Worm (Caenorhabditis elegans) whole organism, L3 larva: ENCODE data around the gene T25B9.2.

ENCODE experiments used
- R02D3.7 ChIP-seq: fragments of 150-350 bp; optimal IDR thresholded peaks from 2 replicates; lab custom pipeline; 2014; ENCODE audit warnings: missing biosample characterization, missing genetic modification characterization
- ZK546.5 ChIP-seq: sonication (generic microtip); optimal IDR thresholded peaks from 2 replicates; lab custom pipeline; 2017; ENCODE audit warnings: missing biosample characterization, missing genetic modification characterization
- ama-1 ChIP-seq: fragments of 150-350 bp; optimal IDR thresholded peaks from 2 replicates; lab custom pipeline; 2018
- ceh-16 ChIP-seq: sonication (generic microtip); optimal IDR thresholded peaks from 2 replicates; lab custom pipeline; 2017; ENCODE audit warnings: missing biosample characterization, missing genetic modification characterization
- ceh-28 ChIP-seq: fragments of 150-350 bp; optimal IDR thresholded peaks from 2 replicates; lab custom pipeline; 2014; ENCODE audit warnings: missing biosample characterization, missing genetic modification reagents, missing genetic modification characterization
- ceh-82 ChIP-seq: fragments of 150-350 bp; optimal IDR thresholded peaks from 2 replicates; lab custom pipeline; 2014; ENCODE audit warnings: missing biosample characterization, missing genetic modification characterization
- ceh-9 ChIP-seq: sonication (generic microtip); optimal IDR thresholded peaks from 2 replicates; lab custom pipeline; 2018; ENCODE audit warnings: missing biosample characterization, missing genetic modification characterization
- daf-12 ChIP-seq: fragments of 150-350 bp; optimal IDR thresholded peaks from 2 replicates; lab custom pipeline; 2014; ENCODE audit warnings: missing biosample characterization, missing genetic modification reagents, missing genetic modification characterization
- egl-27 ChIP-seq: sonication (generic microtip); optimal IDR thresholded peaks from 4 replicates; lab custom pipeline; 2017; ENCODE audit warnings: missing biosample characterization, missing genetic modification reagents, missing genetic modification characterization
- egl-5 ChIP-seq: fragments of 150-350 bp; optimal IDR thresholded peaks from 2 replicates; lab custom pipeline; 2017; ENCODE audit warnings: missing biosample characterization, missing genetic modification reagents, missing genetic modification characterization, inconsistent platforms
- elt-1 ChIP-seq: fragments of 150-350 bp; optimal IDR thresholded peaks from 2 replicates; lab custom pipeline; 2014; ENCODE audit warnings: missing biosample characterization, missing genetic modification characterization
- elt-2 ChIP-seq: sonication (generic microtip); optimal IDR thresholded peaks from 2 replicates; lab custom pipeline; 2016; ENCODE audit warnings: missing genetic modification reagents, mild to moderate bottlenecking, missing genetic modification characterization, missing compliant biosample characterization
- eor-1 ChIP-seq, 2 experiments: fragments of 150-350 bp; optimal IDR thresholded peaks; 2 replicates each; lab custom pipeline; 2014 to 2018; ENCODE audit warnings: missing biosample characterization in 2 of 2, missing genetic modification characterization in 2 of 2
- fkh-2 ChIP-seq: fragments of 150-350 bp; optimal IDR thresholded peaks from 2 replicates; lab custom pipeline; 2014; ENCODE audit warnings: missing biosample characterization, missing genetic modification reagents, missing genetic modification characterization
- hmg-11 ChIP-seq: sonication (generic microtip); optimal IDR thresholded peaks from 2 replicates; lab custom pipeline; 2016; ENCODE audit warnings: missing genetic modification characterization, missing compliant biosample characterization
- jun-1 ChIP-seq: fragments of 150-350 bp; optimal IDR thresholded peaks from 2 replicates; lab custom pipeline; 2014; ENCODE audit warnings: missing biosample characterization, missing genetic modification reagents, missing genetic modification characterization
- lin-15B ChIP-seq: fragments of 150-350 bp; optimal IDR thresholded peaks from 2 replicates; lab custom pipeline; 2014; ENCODE audit warnings: missing biosample characterization, missing genetic modification characterization
- lin-39 ChIP-seq: fragments of 150-350 bp; optimal IDR thresholded peaks from 2 replicates; lab custom pipeline; 2018; ENCODE audit warnings: missing biosample characterization, missing genetic modification reagents, missing genetic modification characterization
- lsy-12 ChIP-seq: sonication (generic microtip); optimal IDR thresholded peaks from 2 replicates; lab custom pipeline; 2016; ENCODE audit warnings: mild to moderate bottlenecking, missing genetic modification characterization, missing compliant biosample characterization
- mml-1 ChIP-seq: fragments of 150-350 bp; sonication (generic microtip); optimal IDR thresholded peaks from 3 replicates; lab custom pipeline; 2014; ENCODE audit warnings: missing biosample characterization, missing genetic modification characterization
- nhr-11 ChIP-seq: fragments of 150-350 bp; optimal IDR thresholded peaks from 2 replicates; lab custom pipeline; 2014; ENCODE audit warnings: missing biosample characterization, missing genetic modification characterization
- nhr-12 ChIP-seq: fragments of 150-350 bp; optimal IDR thresholded peaks from 2 replicates; lab custom pipeline; 2014; ENCODE audit warnings: missing biosample characterization, missing genetic modification characterization
- nhr-23 ChIP-seq: fragments of 150-350 bp; optimal IDR thresholded peaks from 2 replicates; lab custom pipeline; 2014; ENCODE audit warnings: missing biosample characterization, missing genetic modification reagents, missing genetic modification characterization
- nhr-25 ChIP-seq: sonication (generic microtip); optimal IDR thresholded peaks from 2 replicates; lab custom pipeline; 2017; ENCODE audit warnings: missing biosample characterization, missing genetic modification characterization
- nhr-28 ChIP-seq: fragments of 150-350 bp; optimal IDR thresholded peaks from 2 replicates; lab custom pipeline; 2014; ENCODE audit warnings: missing biosample characterization, missing genetic modification characterization
- nhr-43 ChIP-seq: sonication (generic microtip); optimal IDR thresholded peaks from 2 replicates; lab custom pipeline; 2016; ENCODE audit warnings: mild to moderate bottlenecking, missing genetic modification characterization, missing compliant biosample characterization; ENCODE audit not compliant: poor library complexity, severe bottlenecking
- nhr-67 ChIP-seq: fragments of 150-350 bp; optimal IDR thresholded peaks from 2 replicates; lab custom pipeline; 2014; ENCODE audit warnings: missing biosample characterization, missing genetic modification characterization
- nhr-77 ChIP-seq: fragments of 150-350 bp; optimal IDR thresholded peaks from 2 replicates; lab custom pipeline; 2014; ENCODE audit warnings: missing biosample characterization, missing genetic modification characterization
- pha-4 ChIP-seq: fragments of 150-350 bp; optimal IDR thresholded peaks from 2 replicates; lab custom pipeline; 2014; ENCODE audit warnings: missing biosample characterization, missing genetic modification reagents, missing genetic modification characterization
- pqm-1 ChIP-seq: fragments of 150-350 bp; optimal IDR thresholded peaks from 2 replicates; lab custom pipeline; 2017; ENCODE audit warnings: missing biosample characterization, missing genetic modification characterization, inconsistent platforms
- sea-2 ChIP-seq: fragments of 150-350 bp; sonication (generic microtip); optimal IDR thresholded peaks from 4 replicates; lab custom pipeline; 2014; ENCODE audit warnings: missing biosample characterization, missing genetic modification reagents, missing genetic modification characterization
- snpc-4 ChIP-seq: fragments of 150-350 bp; optimal IDR thresholded peaks from 2 replicates; lab custom pipeline; 2014; ENCODE audit warnings: missing biosample characterization, missing genetic modification characterization
- tbx-2 ChIP-seq: sonication (generic microtip); optimal IDR thresholded peaks from 2 replicates; lab custom pipeline; 2016; ENCODE audit warnings: mild to moderate bottlenecking, missing genetic modification characterization, missing compliant biosample characterization
- unc-39 ChIP-seq: sonication (generic microtip); optimal IDR thresholded peaks from 4 replicates; lab custom pipeline; 2017; ENCODE audit warnings: missing biosample characterization, missing genetic modification characterization
- unc-62 ChIP-seq: fragments of 150-350 bp; sonication (generic microtip); optimal IDR thresholded peaks from 4 replicates; lab custom pipeline; 2014; ENCODE audit warnings: missing biosample characterization, missing genetic modification reagents, missing genetic modification characterization
- zag-1 ChIP-seq: fragments of 150-350 bp; optimal IDR thresholded peaks from 2 replicates; lab custom pipeline; 2014; ENCODE audit warnings: missing biosample characterization, missing genetic modification characterization
- ztf-11 ChIP-seq: fragments of 150-350 bp; optimal IDR thresholded peaks from 2 replicates; lab custom pipeline; 2014; ENCODE audit warnings: missing biosample characterization, missing genetic modification characterization
- ztf-4 ChIP-seq: fragments of 150-350 bp; optimal IDR thresholded peaks from 2 replicates; lab custom pipeline; 2014; ENCODE audit warnings: missing biosample characterization, missing genetic modification characterization

The T25B9.2 gene

DNA sequence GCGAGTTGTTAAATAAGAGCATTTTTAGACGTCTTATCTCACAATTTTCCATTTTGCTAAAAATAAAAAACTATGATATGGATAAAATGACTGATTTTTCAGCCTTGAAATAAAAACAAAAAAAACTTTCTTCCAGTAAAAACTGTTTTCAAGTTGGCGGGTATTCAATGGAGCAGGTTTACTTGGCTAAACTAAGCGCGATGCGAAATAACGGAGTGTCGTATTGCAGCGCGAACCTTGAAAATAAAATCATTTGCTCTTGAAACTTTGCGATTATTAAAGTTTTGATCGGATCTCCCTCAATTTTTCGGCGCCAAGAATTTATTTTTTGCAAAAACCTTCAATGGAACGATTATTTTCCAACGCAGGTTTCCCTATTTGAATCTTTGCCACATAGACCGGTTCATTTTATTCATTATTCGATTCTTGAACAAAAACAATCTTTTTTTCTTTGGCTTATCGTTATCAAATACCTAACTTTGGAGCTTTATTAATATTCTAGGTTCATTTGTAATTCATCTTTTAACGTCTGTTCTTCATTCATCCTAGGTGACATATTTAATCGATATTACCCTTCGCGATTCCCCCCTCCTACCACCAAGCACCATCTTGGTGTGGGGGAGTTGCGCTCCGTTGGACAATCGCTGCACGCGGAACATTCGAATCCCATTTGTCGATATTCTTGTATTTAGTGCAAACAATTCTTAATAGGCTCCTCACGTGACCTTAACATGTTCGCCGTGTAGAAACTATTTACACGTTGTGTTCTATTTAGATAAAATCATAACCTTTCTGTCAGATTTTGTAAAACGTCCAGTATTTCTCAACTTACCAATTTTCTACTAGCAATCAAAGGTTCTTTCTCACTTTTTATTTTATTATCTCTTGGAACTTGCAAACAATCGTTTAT lies 16.9 kb downstream of the T25B9.2 start, which contains the start of the genes orc-5 and cyb-1 (continued):
- TF ChIP-seq ceh-9 (no peak), nhr-28 (no peak), ama-1 (lab: Kevin White, UChicago) (no peak), nhr-67 (no peak), pqm-1 (peak; percentile 2), elt-2 (tag; lab: Kevin White, UChicago) (peak; percentile 11), mml-1 (tag; lab: Kevin White, UChicago) (no peak), egl-27 (no peak), daf-12 (tag; lab: Kevin White, UChicago) (no peak), ztf-11 (tag; lab: Kevin White, UChicago) (no peak), ZK546.5 (no peak), snpc-4 (peak; percentile 16), R02D3.7 (tag; lab: Kevin White, UChicago) (peak; percentile 20), egl-5 (tag; lab: Kevin White, UChicago) (no peak)

- TF ChIP-seq daf-12 (tag; lab: Kevin White, UChicago): no peak
- no peak for TF ChIP-seq sea-2 (GFP tag; lab: Kevin White, UChicago)
- TF ChIP-seq egl-5 (tag; lab: Kevin White, UChicago): no peak
- TF ChIP-seq fkh-2 (tag; lab: Kevin White, UChicago): no peak
- TF ChIP-seq ceh-16: no peak
- no peak for TF ChIP-seq lin-39 (tag; lab: Kevin White, UChicago)
- no peak for TF ChIP-seq nhr-77 (tag; lab: Kevin White, UChicago)
- no peak for TF ChIP-seq tbx-2 (tag; lab: Kevin White, UChicago)
- TF ChIP-seq nhr-28: no peak
- TF ChIP-seq ztf-4 (tag; lab: Kevin White, UChicago): no peak
Measured at ce11 chrIV:10727734-10728133, 23.9 kb downstream of the T25B9.2 start, which contains the start of gene ZC168.2. ZC168.2 (plus strand) TSS chrIV:10728034.

- TF ChIP-seq nhr-25 (no peak), egl-27 (no peak), ceh-28 (tag; lab: Kevin White, UChicago) (no peak), zag-1 (tag; lab: Kevin White, UChicago) (no peak), lin-15B (tag; lab: Kevin White, UChicago) (no peak), unc-62 (GFP tag; lab: Kevin White, UChicago) (no peak), lin-39 (tag; lab: Kevin White, UChicago) (no peak), unc-39 (tag; lab: Kevin White, UChicago) (no peak)
- TF ChIP-seq, all 47 proteins: peak for 0
Measured at ce11 chrIV:10718865-10719264, 32.8 kb downstream of the T25B9.2 start.

ce11 chrIV:10718075-10718474 lies 33.6 kb downstream of the T25B9.2 start:
- TF ChIP-seq fkh-2 (tag; lab: Kevin White, UChicago) (no peak), elt-1 (no peak), ceh-28 (tag; lab: Kevin White, UChicago) (no peak), egl-27 (no peak)

DNA sequence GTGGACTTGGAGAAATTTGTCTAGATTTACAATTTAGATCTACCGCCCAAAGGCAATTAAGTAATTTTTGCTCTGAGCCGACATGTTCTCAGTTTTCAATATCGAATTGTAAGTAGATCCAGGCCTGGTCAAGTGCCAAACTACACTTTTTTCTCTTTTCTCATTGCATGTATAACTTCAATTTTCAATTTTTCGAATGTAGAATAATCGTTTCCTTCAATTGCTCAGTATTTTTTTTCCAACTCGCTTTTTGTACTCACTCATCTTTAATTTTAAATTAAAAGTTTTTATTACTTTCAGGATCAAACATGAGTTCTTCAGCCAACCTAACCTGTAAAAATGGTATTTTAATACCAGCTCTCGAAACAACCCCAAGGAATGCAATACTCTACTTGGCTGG lies 35.3 kb downstream of the T25B9.2 start, which contains the start of gene ncx-3:
TSS of gene ncx-3 (plus strand) at position 301 of the 400 bp plus-strand sequence.
- TF ChIP-seq nhr-77 (tag; lab: Kevin White, UChicago) (no peak), ceh-82 (tag; lab: Kevin White, UChicago) (no peak), ztf-11 (tag; lab: Kevin White, UChicago) (no peak), elt-2 (tag; lab: Kevin White, UChicago) (no peak), nhr-23 (tag; lab: Kevin White, UChicago) (no peak), elt-1 (no peak)

DNA sequence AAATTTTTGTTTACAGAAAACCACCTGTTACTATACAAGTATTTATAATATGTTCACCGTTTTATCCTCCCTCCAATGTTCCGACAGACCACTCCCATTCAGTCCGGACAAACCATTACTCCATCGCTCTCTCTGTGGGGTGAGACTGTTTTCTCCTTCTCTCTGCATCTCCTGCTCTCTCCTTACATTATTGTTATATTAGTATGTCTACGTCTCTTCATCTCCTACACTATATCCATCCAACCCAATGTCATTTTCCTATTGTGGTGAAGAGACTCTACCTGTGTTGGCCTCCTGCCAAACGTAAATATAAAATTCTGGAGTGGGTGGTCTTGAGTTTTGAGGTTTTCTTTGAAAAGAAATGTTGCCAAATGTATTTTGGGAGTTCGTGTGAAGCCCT lies 37.0 kb downstream of the T25B9.2 start:
- TF ChIP-seq lin-15B (tag; lab: Kevin White, UChicago) (no peak), pqm-1 (peak; percentile 7), nhr-43 (tag; lab: Kevin White, UChicago) (no peak), nhr-12 (no peak), pha-4 (tag; lab: Kevin White, UChicago) (peak; percentile 78), elt-1 (no peak), jun-1 (tag; lab: Kevin White, UChicago) (no peak), elt-2 (tag; lab: Kevin White, UChicago) (peak; percentile 2), R02D3.7 (tag; lab: Kevin White, UChicago) (no peak), lsy-12 (tag; lab: Kevin White, UChicago) (no peak), unc-62 (GFP tag; lab: Kevin White, UChicago) (no peak), egl-5 (tag; lab: Kevin White, UChicago) (no peak), eor-1 (tag; optimal IDR thresholded peaks at IDR 0.05; lab: Kevin White, UChicago) (no peak), hmg-11 (tag; lab: Kevin White, UChicago) (no peak), nhr-11 (no peak), ztf-4 (tag; lab: Kevin White, UChicago) (no peak)
